Fruit fly (Drosophila melanogaster) whole organism, embryonic: Measurements from ENCODE around the gene CG5835.
A peak's percentile ranks its signal among the peaks of the same experiment; 100 is the strongest.

ENCODE experiments used
- Asciz ChIP-seq: fragments of 200-800 bp; sonication (Bioruptor generic); optimal IDR thresholded peaks from 2 replicates; lab custom pipeline; 2017; ENCODE audit warnings: missing biosample characterization, mild to moderate bottlenecking, missing genetic modification characterization, missing genetic modification reagents
- Awh ChIP-seq: fragments of 200-800 bp; sonication (Bioruptor generic); IDR thresholded peaks from 2 replicates; pipeline ENCODE4, ENCODE4 v1.3.6; 2022; ENCODE audit warnings: missing biosample characterization, missing genetic modification characterization
- B-H1 ChIP-seq: fragments of 200-800 bp; sonication (Bioruptor generic); IDR thresholded peaks from 3 replicates; pipeline ENCODE4 v1.3.6; 2022; ENCODE audit warnings: missing biosample characterization, missing genetic modification characterization
- CG1024 ChIP-seq: fragments of 200-800 bp; sonication (Bioruptor generic); IDR thresholded peaks from 2 replicates; pipeline ENCODE4 v1.3.6; 2022; ENCODE audit warnings: missing biosample characterization, missing genetic modification characterization
- CG10979 ChIP-seq: fragments of 200-800 bp; sonication (Bioruptor generic); optimal IDR thresholded peaks from 2 replicates; lab custom pipeline; 2018; ENCODE audit warnings: missing biosample characterization, mild to moderate bottlenecking, missing genetic modification characterization, moderate library complexity
- CG12071 ChIP-seq: fragments of 200-800 bp; sonication (Bioruptor generic); optimal IDR thresholded peaks from 3 replicates; lab custom pipeline; 2018; ENCODE audit warnings: missing biosample characterization, mild to moderate bottlenecking, missing genetic modification characterization
- CG12219 ChIP-seq: fragments of 200-800 bp; sonication (Bioruptor generic); optimal IDR thresholded peaks from 3 replicates; lab custom pipeline; 2018; ENCODE audit warnings: missing biosample characterization, mild to moderate bottlenecking, missing genetic modification characterization
- CG12769 ChIP-seq: fragments of 200-800 bp; sonication (Bioruptor generic); optimal IDR thresholded peaks from 2 replicates; lab custom pipeline; 2019; ENCODE audit warnings: missing biosample characterization, mild to moderate bottlenecking, missing genetic modification characterization, moderate library complexity
- CG17568 ChIP-seq: fragments of 200-800 bp; sonication (Bioruptor generic); optimal IDR thresholded peaks from 2 replicates; lab custom pipeline; 2018; ENCODE audit warnings: missing biosample characterization, mild to moderate bottlenecking, missing genetic modification characterization, moderate library complexity
- CG17612 ChIP-seq: fragments of 200-800 bp; sonication (Bioruptor generic); IDR thresholded peaks from 2 replicates; pipeline ENCODE4 v1.3.6; 2022; ENCODE audit warnings: missing biosample characterization, missing genetic modification characterization
- CG17912 ChIP-seq: fragments of 200-800 bp; sonication (Bioruptor generic); optimal IDR thresholded peaks from 2 replicates; lab custom pipeline; 2018; ENCODE audit warnings: missing biosample characterization, mild to moderate bottlenecking, missing genetic modification characterization
- CG2889 ChIP-seq: fragments of 200-800 bp; sonication (Bioruptor generic); IDR thresholded peaks from 3 replicates; pipeline ENCODE4 v1.3.6; 2022; ENCODE audit warnings: missing biosample characterization, missing genetic modification characterization
- CG33213 ChIP-seq: fragments of 200-800 bp; sonication (Bioruptor generic); optimal IDR thresholded peaks from 3 replicates; lab custom pipeline; 2016; ENCODE audit warnings: missing biosample characterization, missing genetic modification characterization
- CG4854 ChIP-seq: fragments of 200-800 bp; sonication (Bioruptor generic); optimal IDR thresholded peaks from 2 replicates; lab custom pipeline; 2016; ENCODE audit warnings: missing biosample characterization, missing genetic modification characterization, inconsistent platforms
- CG9727 ChIP-seq: fragments of 200-800 bp; sonication (Bioruptor generic); optimal IDR thresholded peaks from 3 replicates; lab custom pipeline; 2017; ENCODE audit warnings: missing biosample characterization, mild to moderate bottlenecking, missing genetic modification characterization
- CG9876 ChIP-seq: fragments of 200-800 bp; sonication (Bioruptor generic); optimal IDR thresholded peaks from 2 replicates; lab custom pipeline; 2016; ENCODE audit warnings: missing biosample characterization, missing genetic modification characterization
- Chrac-16 ChIP-seq: fragments of 200-800 bp; sonication (Bioruptor generic); optimal IDR thresholded peaks from 3 replicates; lab custom pipeline; 2016; ENCODE audit warnings: missing biosample characterization, missing genetic modification characterization
- Dek ChIP-seq: fragments of 200-800 bp; sonication (Bioruptor generic); optimal IDR thresholded peaks from 3 replicates; lab custom pipeline; 2019; ENCODE audit warnings: missing biosample characterization, mild to moderate bottlenecking, missing genetic modification characterization, moderate library complexity
- Doc2 ChIP-seq: fragments of 200-800 bp; sonication (Bioruptor generic); IDR thresholded peaks from 2 replicates; pipeline ENCODE4 v1.3.6; 2022; ENCODE audit warnings: missing biosample characterization, missing genetic modification characterization
- E2f2 ChIP-seq: fragments of 200-800 bp; sonication (Bioruptor generic); IDR thresholded peaks from 2 replicates; pipeline ENCODE4 v1.3.6; 2022; ENCODE audit warnings: missing biosample characterization, missing genetic modification characterization
- ERR ChIP-seq: fragments of 200-800 bp; sonication (Bioruptor generic); optimal IDR thresholded peaks from 2 replicates; lab custom pipeline; 2016; ENCODE audit warnings: missing biosample characterization, missing genetic modification characterization
- Elba2 ChIP-seq: fragments of 200-800 bp; sonication (Bioruptor generic); optimal IDR thresholded peaks from 3 replicates; lab custom pipeline; 2016; ENCODE audit warnings: missing biosample characterization, missing genetic modification characterization
- H2.0 ChIP-seq: fragments of 200-800 bp; sonication (Bioruptor generic); IDR thresholded peaks from 2 replicates; pipeline ENCODE4 v1.3.6; 2022; ENCODE audit warnings: missing biosample characterization, missing genetic modification characterization
- Hr78 ChIP-seq, 2 experiments: fragments of 200-800 bp in 1 of 2; fragments of >200 bp in 1 of 2; sonication (Bioruptor generic) in 1 of 2; optimal IDR thresholded peaks; 2 replicates each; lab custom pipeline; 2017 to 2019; ENCODE audit warnings: missing biosample characterization in 2 of 2, missing genetic modification characterization in 2 of 2, mild to moderate bottlenecking in 1 of 2, moderate library complexity in 1 of 2
- MBD-R2 ChIP-seq: fragments of 200-800 bp; sonication (Bioruptor generic); IDR thresholded peaks from 2 replicates; pipeline ENCODE4 v1.3.6; 2022; ENCODE audit warnings: missing biosample characterization, missing genetic modification characterization
- NfI ChIP-seq: fragments of 200-800 bp; sonication (Bioruptor generic); optimal IDR thresholded peaks from 3 replicates; lab custom pipeline; 2018; ENCODE audit warnings: missing biosample characterization, mild to moderate bottlenecking, missing genetic modification characterization, moderate library complexity
- Ptx1 ChIP-seq: fragments of 200-800 bp; sonication (Bioruptor generic); IDR thresholded peaks from 2 replicates; pipeline ENCODE4 v1.3.6; 2022; ENCODE audit warnings: missing biosample characterization, missing genetic modification characterization
- Rx ChIP-seq: fragments of 200-800 bp; sonication (Bioruptor generic); IDR thresholded peaks from 2 replicates; pipeline ENCODE4 v1.3.6; 2022; ENCODE audit warnings: missing biosample characterization, missing genetic modification characterization
- Sox102F ChIP-seq: fragments of 200-800 bp; sonication (Bioruptor generic); optimal IDR thresholded peaks from 2 replicates; lab custom pipeline; 2018; ENCODE audit warnings: missing biosample characterization, mild to moderate bottlenecking, missing genetic modification characterization, moderate library complexity
- Xrp1 ChIP-seq: fragments of 200-800 bp; sonication (Bioruptor generic); IDR thresholded peaks from 2 replicates; pipeline ENCODE4 v1.3.6; 2022; ENCODE audit warnings: missing biosample characterization, missing genetic modification characterization
- abd-A ChIP-seq: fragments of 200-800 bp; sonication (Bioruptor generic); optimal IDR thresholded peaks from 3 replicates; lab custom pipeline; 2019; ENCODE audit warnings: missing biosample characterization, mild to moderate bottlenecking, missing genetic modification characterization, moderate library complexity
- aop ChIP-seq: fragments of 200-800 bp; sonication (Bioruptor generic); IDR thresholded peaks from 2 replicates; pipeline ENCODE4 v1.3.6; 2022; ENCODE audit warnings: missing biosample characterization, missing genetic modification characterization
- bbx ChIP-seq: fragments of 200-800 bp; sonication (Bioruptor generic); IDR thresholded peaks from 2 replicates; pipeline ENCODE4 v1.3.6; 2022; ENCODE audit warnings: missing biosample characterization, missing genetic modification characterization; ENCODE audit not compliant: partially characterized antibody
- btn ChIP-seq: fragments of 200-800 bp; sonication (Bioruptor generic); optimal IDR thresholded peaks from 2 replicates; lab custom pipeline; 2016; ENCODE audit warnings: missing biosample characterization, missing genetic modification characterization
- chm ChIP-seq: fragments of 200-800 bp; sonication (Bioruptor generic); IDR thresholded peaks from 2 replicates; pipeline ENCODE4 v1.3.6; 2022; ENCODE audit warnings: missing biosample characterization, missing genetic modification characterization
- ewg ChIP-seq: fragments of 200-800 bp; sonication (Bioruptor generic); optimal IDR thresholded peaks from 3 replicates; lab custom pipeline; 2017; ENCODE audit warnings: mild to moderate bottlenecking, missing biosample characterization, missing genetic modification reagents, missing genetic modification characterization
- grau ChIP-seq: fragments of 200-800 bp; optimal IDR thresholded peaks from 3 replicates; lab custom pipeline; 2019; ENCODE audit warnings: missing biosample characterization, mild to moderate bottlenecking, missing genetic modification characterization, moderate library complexity
- gt ChIP-seq: fragments of 200-800 bp; sonication (Bioruptor generic); IDR thresholded peaks from 2 replicates; pipeline ENCODE4 v1.3.6; 2022; ENCODE audit warnings: missing biosample characterization, missing genetic modification characterization
- her ChIP-seq: fragments of 200-800 bp; sonication (Bioruptor generic); optimal IDR thresholded peaks from 2 replicates; lab custom pipeline; 2016; ENCODE audit warnings: missing biosample characterization, missing genetic modification characterization
- jumu ChIP-seq: fragments of 200-800 bp; sonication (Bioruptor generic); optimal IDR thresholded peaks from 3 replicates; lab custom pipeline; 2016; ENCODE audit warnings: missing biosample characterization, missing genetic modification characterization
- kni ChIP-seq: fragments of 200-800 bp; sonication (Bioruptor generic); optimal IDR thresholded peaks from 3 replicates; lab custom pipeline; 2017; ENCODE audit warnings: mild to moderate bottlenecking, missing biosample characterization, missing genetic modification reagents, missing genetic modification characterization
- mam ChIP-seq: fragments of 200-800 bp; sonication (Bioruptor generic); optimal IDR thresholded peaks from 3 replicates; lab custom pipeline; 2016; ENCODE audit warnings: missing biosample characterization, missing genetic modification characterization
- odd ChIP-seq: fragments of 200-800 bp; sonication (Bioruptor generic); optimal IDR thresholded peaks from 2 replicates; lab custom pipeline; 2017; ENCODE audit warnings: missing biosample characterization, mild to moderate bottlenecking, missing genetic modification characterization
- otp ChIP-seq: fragments of 200-800 bp; sonication (Bioruptor generic); IDR thresholded peaks from 3 replicates; pipeline ENCODE4, ENCODE4 v1.3.6; 2022; ENCODE audit warnings: missing biosample characterization, missing genetic modification characterization
- ranshi ChIP-seq: fragments of 200-800 bp; sonication (Bioruptor generic); IDR thresholded peaks from 2 replicates; pipeline ENCODE4 v1.3.6; 2022; ENCODE audit warnings: missing biosample characterization, missing genetic modification characterization
- row ChIP-seq: fragments of 200-800 bp; sonication (Bioruptor generic); IDR thresholded peaks from 3 replicates; pipeline ENCODE4 v1.3.6; 2022; ENCODE audit warnings: missing biosample characterization, missing genetic modification characterization
- schlank ChIP-seq: fragments of 200-800 bp; sonication (Bioruptor generic); optimal IDR thresholded peaks from 2 replicates; lab custom pipeline; 2018; ENCODE audit warnings: missing biosample characterization, mild to moderate bottlenecking, missing genetic modification characterization
- slbo ChIP-seq: fragments of 200-800 bp; sonication (Bioruptor generic); IDR thresholded peaks from 2 replicates; pipeline ENCODE4 v1.3.6; 2022; ENCODE audit warnings: missing biosample characterization, missing genetic modification characterization
- sqz ChIP-seq: fragments of 200-800 bp; sonication (Bioruptor generic); optimal IDR thresholded peaks from 3 replicates; lab custom pipeline; 2018; ENCODE audit warnings: missing biosample characterization, mild to moderate bottlenecking, missing genetic modification characterization
- toy ChIP-seq: fragments of 200-800 bp; sonication (Bioruptor generic); IDR thresholded peaks from 2 replicates; pipeline ENCODE4 v1.3.6; 2022; ENCODE audit warnings: missing biosample characterization, missing genetic modification characterization

The CG5835 gene

DNA sequence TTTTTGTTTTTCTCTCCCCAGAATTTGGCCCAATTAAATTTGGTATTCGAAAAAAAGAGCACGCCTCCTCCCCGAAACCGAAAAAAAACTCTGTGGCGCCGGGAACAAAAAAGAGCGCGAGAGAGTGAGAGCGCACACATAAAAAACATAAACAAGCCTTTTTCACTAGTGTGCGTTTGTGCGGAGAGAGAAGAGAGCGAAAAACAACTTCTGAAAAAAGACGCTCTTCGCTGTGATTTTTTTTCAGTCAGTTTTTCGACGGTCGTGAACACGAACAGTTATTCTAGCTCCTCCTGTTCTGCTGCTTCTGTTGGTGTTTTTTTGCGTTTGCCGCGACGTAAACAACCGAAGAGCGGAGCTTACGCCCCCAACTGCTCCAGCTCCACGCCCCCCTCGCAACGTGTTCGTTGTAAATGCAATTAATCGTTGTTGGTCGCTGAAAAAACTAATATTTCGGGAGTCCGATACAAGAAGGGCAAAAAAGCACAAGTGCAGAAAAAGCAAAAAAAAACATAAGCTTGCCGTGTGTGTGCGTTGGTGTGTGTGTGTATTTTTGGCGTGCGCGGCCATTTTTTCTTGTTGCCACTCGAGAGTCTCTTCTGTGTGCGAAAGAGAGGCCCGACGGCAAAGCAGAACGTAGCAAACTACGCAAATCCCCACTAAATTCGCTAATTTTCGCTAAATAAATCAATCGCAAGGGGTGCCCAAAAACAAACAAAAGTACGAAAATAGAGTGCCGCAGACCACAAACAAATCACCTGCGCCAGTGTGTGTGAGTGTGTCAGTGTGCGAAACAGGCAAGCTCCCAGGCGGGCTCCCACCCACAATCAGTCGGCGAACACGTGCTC lies 10.7 kb upstream of the CG5835 start, which contains the start of gene sqz (continued):
- TF ChIP-seq bbx: peak; percentile 69
- peak; percentile 23; the same call in 1 of the 2 replicates for TF ChIP-seq ranshi (GFP tag; lab: Robert Waterston, UW)
- TF ChIP-seq btn (GFP tag; lab: Kevin White, UChicago): no peak
- no peak for TF ChIP-seq mam (GFP tag; lab: Kevin White, UChicago)
- TF ChIP-seq CG33213 (GFP tag; lab: Kevin White, UChicago): no peak
- TF ChIP-seq jumu (GFP tag; lab: Kevin White, UChicago): no peak
- peak; percentile 77 for TF ChIP-seq chm (GFP tag; lab: Robert Waterston, UW)
- TF ChIP-seq E2f2: peak; percentile 36; the same call in 1 of the 2 replicates
- TF ChIP-seq B-H1: no peak; the same call in 2 of the 3 replicates
- peak; percentile 8; the same call in 1 of the 3 replicates for TF ChIP-seq otp (GFP tag; lab: Robert Waterston, UW)
- TF ChIP-seq Elba2 (GFP tag; lab: Kevin White, UChicago): no peak
- no peak for TF ChIP-seq Dek (tag; lab: Kevin White, UChicago)
- TF ChIP-seq ewg (GFP tag; lab: Kevin White, UChicago): peak; percentile 49
- TF ChIP-seq toy (GFP tag; lab: Robert Waterston, UW): no peak
- no peak for TF ChIP-seq aop (GFP tag; lab: Robert Waterston, UW)
- no peak for TF ChIP-seq CG4854 (GFP tag; lab: Kevin White, UChicago)
- peak; percentile 7 for TF ChIP-seq CG12219 (GFP tag; lab: Kevin White, UChicago)
- peak; percentile 57; the same call in 1 of the 2 replicates for TF ChIP-seq Awh (GFP tag; lab: Robert Waterston, UW)
- TF ChIP-seq MBD-R2 (GFP tag; lab: Robert Waterston, UW): no peak
- peak; percentile 36 for TF ChIP-seq CG12071
- 0 out of 2 replicates have a peak, but pooled peaks have one; percentile 24 for TF ChIP-seq slbo (GFP tag; lab: Robert Waterston, UW)
- TF ChIP-seq CG17612 (GFP tag; lab: Robert Waterston, UW): no peak
- no peak for TF ChIP-seq Rx (GFP tag; lab: Robert Waterston, UW)
- TF ChIP-seq Sox102F (GFP tag; lab: Kevin White, UChicago): no peak
- no peak for TF ChIP-seq Chrac-16 (GFP tag; lab: Kevin White, UChicago)
- peak; percentile 46 for TF ChIP-seq CG17568
- no peak for TF ChIP-seq CG17912
- peak; percentile 13 for TF ChIP-seq grau (tag; lab: Kevin White, UChicago)
- TF ChIP-seq odd: peak; percentile 26
- no peak for TF ChIP-seq CG9876 (GFP tag; lab: Kevin White, UChicago)
- TF ChIP-seq schlank (tag; lab: Kevin White, UChicago): no peak
- no peak for TF ChIP-seq her (GFP tag; lab: Kevin White, UChicago)
- TF ChIP-seq NfI (GFP tag; lab: Kevin White, UChicago): no peak
- no peak for TF ChIP-seq CG9727 (GFP tag; lab: Kevin White, UChicago)
- no peak for TF ChIP-seq Xrp1 (GFP tag; lab: Robert Waterston, UW)
- TF ChIP-seq Ptx1: no peak
- TF ChIP-seq CG2889: no peak
- peak; percentile 33 for TF ChIP-seq Asciz (GFP tag; lab: Kevin White, UChicago)
- TF ChIP-seq kni (GFP tag; lab: Kevin White, UChicago): peak; percentile 73
- TF ChIP-seq ERR: no peak
- TF ChIP-seq row: no peak
- no peak for TF ChIP-seq Hr78 (GFP tag; optimal IDR thresholded peaks at IDR 0.05; lab: Kevin White, UChicago)
- TF ChIP-seq Doc2 (GFP tag; lab: Robert Waterston, UW): no peak
- TF ChIP-seq gt: no peak
- peak; percentile 59 for TF ChIP-seq CG12769 (tag; lab: Kevin White, UChicago)
- no peak for TF ChIP-seq H2.0 (GFP tag; lab: Robert Waterston, UW)
- peak; percentile 100 for TF ChIP-seq sqz (GFP tag; lab: Kevin White, UChicago)
- peak; percentile 68 for TF ChIP-seq abd-A (tag; lab: Kevin White, UChicago)
- no peak for TF ChIP-seq CG1024 (GFP tag; lab: Robert Waterston, UW)
- TF ChIP-seq CG10979 (tag; lab: Kevin White, UChicago): no peak
